Worm (Caenorhabditis elegans) whole organism, L1 larva: ENCODE measurements around the gene pcp-4.

ENCODE experiments used
- ceh-82 ChIP-seq, 3 experiments: fragments of 150-350 bp in 1 of 3; sonication (generic microtip) in 2 of 3; optimal IDR thresholded peaks; 2 replicates each; lab custom pipeline; 2014 to 2017; ENCODE audit warnings: missing biosample characterization in 3 of 3, missing genetic modification characterization in 3 of 3
- egl-27 ChIP-seq, 2 experiments: fragments of 150-350 bp in 1 of 2; sonication (generic microtip); optimal IDR thresholded peaks; 3 replicates each; lab custom pipeline; 2017 to 2018; ENCODE audit warnings: missing biosample characterization in 2 of 2, missing genetic modification characterization in 2 of 2, missing genetic modification reagents in 2 of 2
- fos-1 ChIP-seq: fragments of 150-350 bp; optimal IDR thresholded peaks from 2 replicates; lab custom pipeline; 2014; ENCODE audit warnings: missing biosample characterization, missing genetic modification characterization
- mep-1 ChIP-seq: fragments of 150-350 bp; optimal IDR thresholded peaks from 2 replicates; lab custom pipeline; 2014; ENCODE audit warnings: missing biosample characterization, missing genetic modification characterization
- pag-3 ChIP-seq: sonication (generic microtip); optimal IDR thresholded peaks from 2 replicates; lab custom pipeline; 2017; ENCODE audit warnings: missing genetic modification characterization, mild to moderate bottlenecking, missing compliant biosample characterization, antibody characterized with exemption, borderline replicate concordance; ENCODE audit not compliant: insufficient read depth
- pqm-1 ChIP-seq: sonication (generic microtip); optimal IDR thresholded peaks from 3 replicates; lab custom pipeline; 2017; ENCODE audit warnings: missing biosample characterization, missing genetic modification characterization
- zag-1 ChIP-seq: fragments of 150-350 bp; optimal IDR thresholded peaks from 2 replicates; lab custom pipeline; 2014; ENCODE audit warnings: missing biosample characterization, missing genetic modification characterization

DNA sequence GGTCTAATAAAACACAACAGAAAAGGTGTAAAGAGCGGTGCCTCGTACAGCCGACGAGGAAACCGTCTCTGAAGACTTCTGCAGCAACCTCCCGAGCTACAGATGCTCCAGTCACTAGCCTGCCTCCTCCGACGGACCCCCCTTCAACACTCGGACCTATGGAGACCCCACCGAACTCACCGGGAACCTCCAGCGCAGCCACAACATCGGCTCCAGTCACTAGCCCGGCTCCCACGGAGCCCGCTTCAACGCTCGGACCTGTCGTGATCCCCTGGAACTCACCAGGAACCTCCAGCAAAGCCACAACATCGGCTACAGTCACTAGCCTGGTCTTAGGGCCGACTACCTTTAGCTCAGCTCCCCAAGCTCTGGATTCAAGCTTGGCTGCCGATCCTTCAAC is 29.4 kb upstream of the pcp-4 start:
- TF ChIP-seq mep-1 (tag; lab: Kevin White, UChicago) (no peak), zag-1 (tag; lab: Kevin White, UChicago) (no peak), egl-27 (tag; optimal IDR thresholded peaks at IDR 0.05; lab: Kevin White, UChicago) (no peak), pag-3 (no peak), pqm-1 (tag; lab: Kevin White, UChicago) (no peak), ceh-82 (tag; optimal IDR thresholded peaks at IDR 0.05; lab: Kevin White, UChicago) (no peak), fos-1 (tag; lab: Kevin White, UChicago) (no peak)
